Fruit fly (Drosophila melanogaster) whole organism, embryonic: ENCODE results near the gene ClpX.

ENCODE experiments used
- CG10366 ChIP-seq: fragments of 200-800 bp; sonication (Bioruptor generic); IDR thresholded peaks from 2 replicates; pipeline ENCODE4 v1.3.6; 2022; ENCODE audit warnings: missing biosample characterization, missing genetic modification characterization
- CG1233 ChIP-seq: fragments of 200-800 bp; sonication (Bioruptor generic); optimal IDR thresholded peaks from 4 replicates; lab custom pipeline; 2018; ENCODE audit warnings: missing biosample characterization, mild to moderate bottlenecking, missing genetic modification characterization
- CG14860 ChIP-seq: fragments of 200-800 bp; sonication (Bioruptor generic); IDR thresholded peaks from 3 replicates; pipeline ENCODE4 v1.3.6; 2022; ENCODE audit warnings: missing biosample characterization, missing genetic modification characterization; ENCODE audit not compliant: partially characterized antibody
- CG1603 ChIP-seq: fragments of 200-800 bp; sonication (Bioruptor generic); optimal IDR thresholded peaks from 2 replicates; lab custom pipeline; 2019; ENCODE audit warnings: missing biosample characterization, mild to moderate bottlenecking, missing genetic modification characterization, moderate library complexity
- CG16779 ChIP-seq: fragments of 200-800 bp; sonication (Bioruptor generic); IDR thresholded peaks from 2 replicates; pipeline ENCODE4 v1.3.6; 2022; ENCODE audit warnings: missing biosample characterization, missing genetic modification characterization
- CG16815 ChIP-seq: fragments of 200-800 bp; sonication (Bioruptor generic); optimal IDR thresholded peaks from 3 replicates; lab custom pipeline; 2017; ENCODE audit warnings: missing biosample characterization, mild to moderate bottlenecking, missing genetic modification characterization
- CG16863 ChIP-seq: fragments of 200-800 bp; sonication (Bioruptor generic); optimal IDR thresholded peaks from 3 replicates; lab custom pipeline; 2016; ENCODE audit warnings: missing biosample characterization, missing genetic modification characterization
- CG3838 ChIP-seq: fragments of 200-800 bp; sonication (Bioruptor generic); optimal IDR thresholded peaks from 3 replicates; lab custom pipeline; 2016; ENCODE audit warnings: missing biosample characterization, missing genetic modification characterization
- CG42726 ChIP-seq: fragments of 200-800 bp; sonication (Bioruptor generic); IDR thresholded peaks from 2 replicates; pipeline ENCODE4 v1.3.6; 2022; ENCODE audit warnings: missing biosample characterization, missing genetic modification characterization; ENCODE audit not compliant: partially characterized antibody
- CG6654 ChIP-seq: fragments of 200-800 bp; sonication (Bioruptor generic); optimal IDR thresholded peaks from 2 replicates; lab custom pipeline; 2017; ENCODE audit warnings: missing biosample characterization, mild to moderate bottlenecking, missing genetic modification characterization
- CG6683 ChIP-seq: fragments of 200-800 bp; sonication (Bioruptor generic); optimal IDR thresholded peaks from 2 replicates; lab custom pipeline; 2017; ENCODE audit warnings: missing biosample characterization, mild to moderate bottlenecking, missing genetic modification characterization, missing genetic modification reagents
- CG6689 ChIP-seq: fragments of 200-800 bp; sonication (Bioruptor generic); IDR thresholded peaks from 2 replicates; pipeline ENCODE4 v1.3.6; 2022; ENCODE audit warnings: missing biosample characterization, missing genetic modification characterization
- CG8290 ChIP-seq, 3 experiments: fragments of 200-800 bp; sonication (Bioruptor generic); optimal IDR thresholded peaks; 2 replicates each; lab custom pipeline; 2016 to 2019; ENCODE audit warnings: missing biosample characterization in 3 of 3, missing genetic modification characterization in 3 of 3, mild to moderate bottlenecking in 2 of 3, moderate library complexity in 1 of 3
- CG8359 ChIP-seq: fragments of 200-800 bp; sonication (Bioruptor generic); optimal IDR thresholded peaks from 2 replicates; lab custom pipeline; 2017; ENCODE audit warnings: missing biosample characterization, mild to moderate bottlenecking, missing genetic modification characterization, borderline replicate concordance
- CG8388 ChIP-seq: fragments of 200-800 bp; sonication (Bioruptor generic); optimal IDR thresholded peaks from 2 replicates; lab custom pipeline; 2019; ENCODE audit warnings: missing biosample characterization, mild to moderate bottlenecking, missing genetic modification characterization, moderate library complexity
- CG8924 ChIP-seq: fragments of 200-800 bp; optimal IDR thresholded peaks from 3 replicates; lab custom pipeline; 2019; ENCODE audit warnings: missing biosample characterization, mild to moderate bottlenecking, missing genetic modification characterization, moderate library complexity
- Deaf1 ChIP-seq: fragments of 200-800 bp; optimal IDR thresholded peaks from 3 replicates; lab custom pipeline; 2019; ENCODE audit warnings: missing biosample characterization, mild to moderate bottlenecking, missing genetic modification characterization, moderate library complexity
- E2f2 ChIP-seq: fragments of 200-800 bp; sonication (Bioruptor generic); IDR thresholded peaks from 2 replicates; pipeline ENCODE4 v1.3.6; 2022; ENCODE audit warnings: missing biosample characterization, missing genetic modification characterization
- Fer2 ChIP-seq: fragments of 200-800 bp; sonication (Bioruptor generic); optimal IDR thresholded peaks from 2 replicates; lab custom pipeline; 2018; ENCODE audit warnings: missing biosample characterization, mild to moderate bottlenecking, missing genetic modification characterization, moderate library complexity
- Fer3 ChIP-seq: fragments of 200-800 bp; sonication (Bioruptor generic); optimal IDR thresholded peaks from 2 replicates; lab custom pipeline; 2018; ENCODE audit warnings: missing biosample characterization, mild to moderate bottlenecking, missing genetic modification characterization, moderate library complexity
- HLH54F ChIP-seq: fragments of 200-800 bp; sonication (Bioruptor generic); optimal IDR thresholded peaks from 3 replicates; lab custom pipeline; 2016; ENCODE audit warnings: missing biosample characterization, missing genetic modification characterization
- Hey ChIP-seq: fragments of 200-800 bp; sonication (Bioruptor generic); optimal IDR thresholded peaks from 3 replicates; lab custom pipeline; 2018; ENCODE audit warnings: missing biosample characterization, mild to moderate bottlenecking, missing genetic modification characterization
- Hsf ChIP-seq: fragments of 200-800 bp; sonication (Bioruptor generic); optimal IDR thresholded peaks from 3 replicates; lab custom pipeline; 2016; ENCODE audit warnings: missing biosample characterization, missing genetic modification characterization
- Kr ChIP-seq: fragments of 200-800 bp; sonication (Bioruptor generic); optimal IDR thresholded peaks from 2 replicates; lab custom pipeline; 2017; ENCODE audit warnings: missing biosample characterization, mild to moderate bottlenecking, missing genetic modification characterization
- NC2β ChIP-seq: fragments of 200-800 bp; sonication (Bioruptor generic); optimal IDR thresholded peaks from 2 replicates; lab custom pipeline; 2016; ENCODE audit warnings: missing biosample characterization, missing genetic modification characterization
- Nf-YA ChIP-seq: fragments of 200-800 bp; sonication (Bioruptor generic); IDR thresholded peaks from 2 replicates; pipeline ENCODE4 v1.3.6; 2022; ENCODE audit warnings: missing biosample characterization, missing genetic modification characterization
- Optix ChIP-seq: fragments of 200-800 bp; sonication (Bioruptor generic); IDR thresholded peaks from 3 replicates; pipeline ENCODE4 v1.3.6; 2022; ENCODE audit warnings: missing biosample characterization, missing genetic modification characterization
- Rfx ChIP-seq: fragments of 200-800 bp; sonication (Bioruptor generic); IDR thresholded peaks from 2 replicates; pipeline ENCODE4 v1.3.6; 2022; ENCODE audit warnings: missing biosample characterization, missing genetic modification characterization
- Stat92E ChIP-seq, 3 experiments: fragments of >200 bp in 2 of 3; fragments of 200-800 bp in 1 of 3; sonication (Bioruptor generic) in 1 of 3; optimal IDR thresholded peaks; 2 replicates each; lab custom pipeline; 2017 to 2019; ENCODE audit warnings: missing biosample characterization in 3 of 3, missing genetic modification characterization in 3 of 3, mild to moderate bottlenecking in 1 of 3, moderate library complexity in 1 of 3
- amos ChIP-seq: fragments of 200-800 bp; sonication (Bioruptor generic); IDR thresholded peaks from 2 replicates; pipeline ENCODE4 v1.3.6; 2022; ENCODE audit warnings: missing biosample characterization, missing genetic modification characterization; ENCODE audit not compliant: partially characterized antibody
- bbx ChIP-seq: fragments of 200-800 bp; sonication (Bioruptor generic); IDR thresholded peaks from 2 replicates; pipeline ENCODE4 v1.3.6; 2022; ENCODE audit warnings: missing biosample characterization, missing genetic modification characterization; ENCODE audit not compliant: partially characterized antibody
- btn ChIP-seq: fragments of 200-800 bp; sonication (Bioruptor generic); optimal IDR thresholded peaks from 2 replicates; lab custom pipeline; 2016; ENCODE audit warnings: missing biosample characterization, missing genetic modification characterization
- cg ChIP-seq: fragments of 200-800 bp; sonication (Bioruptor generic); optimal IDR thresholded peaks from 3 replicates; lab custom pipeline; 2019; ENCODE audit warnings: missing biosample characterization, mild to moderate bottlenecking, missing genetic modification characterization, moderate library complexity
- disco-r ChIP-seq: fragments of 200-800 bp; sonication (Bioruptor generic); optimal IDR thresholded peaks from 2 replicates; lab custom pipeline; 2016; ENCODE audit warnings: missing biosample characterization, missing genetic modification characterization
- eve ChIP-seq, 2 experiments: fragments of >200 bp; optimal IDR thresholded peaks; 2 replicates each; lab custom pipeline; 2017; ENCODE audit warnings: missing biosample characterization in 2 of 2, missing genetic modification characterization in 2 of 2
- fd102C ChIP-seq: fragments of 200-800 bp; sonication (Bioruptor generic); optimal IDR thresholded peaks from 2 replicates; lab custom pipeline; 2018; ENCODE audit warnings: missing biosample characterization, mild to moderate bottlenecking, missing genetic modification characterization, moderate library complexity
- fd3F ChIP-seq: fragments of 200-800 bp; sonication (Bioruptor generic); optimal IDR thresholded peaks from 2 replicates; lab custom pipeline; 2018; ENCODE audit warnings: missing biosample characterization, mild to moderate bottlenecking, missing genetic modification characterization, moderate library complexity
- hb ChIP-seq: fragments of 200-800 bp; sonication (Bioruptor generic); IDR thresholded peaks from 3 replicates; pipeline ENCODE4 v1.3.6; 2022; ENCODE audit warnings: missing biosample characterization, missing genetic modification characterization; ENCODE audit not compliant: partially characterized antibody
- lmd ChIP-seq: fragments of 200-800 bp; sonication (Bioruptor generic); IDR thresholded peaks from 2 replicates; pipeline ENCODE4 v1.3.6; 2022; ENCODE audit warnings: missing biosample characterization, missing genetic modification characterization
- nerfin-2 ChIP-seq: fragments of 200-800 bp; sonication (Bioruptor generic); IDR thresholded peaks from 2 replicates; pipeline ENCODE4 v1.3.6; 2022; ENCODE audit warnings: missing biosample characterization, missing genetic modification characterization; ENCODE audit not compliant: partially characterized antibody
- odd ChIP-seq: fragments of 200-800 bp; sonication (Bioruptor generic); optimal IDR thresholded peaks from 2 replicates; lab custom pipeline; 2017; ENCODE audit warnings: missing biosample characterization, mild to moderate bottlenecking, missing genetic modification characterization
- ranshi ChIP-seq: fragments of 200-800 bp; sonication (Bioruptor generic); IDR thresholded peaks from 2 replicates; pipeline ENCODE4 v1.3.6; 2022; ENCODE audit warnings: missing biosample characterization, missing genetic modification characterization
- sim ChIP-seq: fragments of 200-800 bp; sonication (Bioruptor generic); IDR thresholded peaks from 2 replicates; pipeline ENCODE4 v1.3.6; 2022; ENCODE audit warnings: missing biosample characterization, missing genetic modification characterization
- tap ChIP-seq: fragments of 200-800 bp; optimal IDR thresholded peaks from 3 replicates; lab custom pipeline; 2019; ENCODE audit warnings: missing biosample characterization, mild to moderate bottlenecking, missing genetic modification characterization, moderate library complexity
- usp ChIP-seq: fragments of >200 bp; optimal IDR thresholded peaks from 2 replicates; lab custom pipeline; 2017; ENCODE audit warnings: missing biosample characterization, missing genetic modification characterization
- vfl ChIP-seq: fragments of 200-800 bp; sonication (Bioruptor generic); optimal IDR thresholded peaks from 2 replicates; lab custom pipeline; 2016; ENCODE audit warnings: missing biosample characterization, missing genetic modification characterization
- z ChIP-seq: fragments of 200-800 bp; sonication (Bioruptor generic); IDR thresholded peaks from 3 replicates; pipeline ENCODE4 v1.3.6; 2022; ENCODE audit warnings: missing biosample characterization, missing genetic modification characterization
- zen ChIP-seq: fragments of 200-800 bp; sonication (Bioruptor generic); optimal IDR thresholded peaks from 3 replicates; lab custom pipeline; 2018; ENCODE audit warnings: missing biosample characterization, mild to moderate bottlenecking, missing genetic modification characterization, moderate library complexity
- zfh1 ChIP-seq: fragments of 200-800 bp; sonication (Bioruptor generic); IDR thresholded peaks from 3 replicates; pipeline ENCODE4 v1.3.6; 2022; ENCODE audit warnings: missing biosample characterization, missing genetic modification characterization

Gene ClpX

DNA sequence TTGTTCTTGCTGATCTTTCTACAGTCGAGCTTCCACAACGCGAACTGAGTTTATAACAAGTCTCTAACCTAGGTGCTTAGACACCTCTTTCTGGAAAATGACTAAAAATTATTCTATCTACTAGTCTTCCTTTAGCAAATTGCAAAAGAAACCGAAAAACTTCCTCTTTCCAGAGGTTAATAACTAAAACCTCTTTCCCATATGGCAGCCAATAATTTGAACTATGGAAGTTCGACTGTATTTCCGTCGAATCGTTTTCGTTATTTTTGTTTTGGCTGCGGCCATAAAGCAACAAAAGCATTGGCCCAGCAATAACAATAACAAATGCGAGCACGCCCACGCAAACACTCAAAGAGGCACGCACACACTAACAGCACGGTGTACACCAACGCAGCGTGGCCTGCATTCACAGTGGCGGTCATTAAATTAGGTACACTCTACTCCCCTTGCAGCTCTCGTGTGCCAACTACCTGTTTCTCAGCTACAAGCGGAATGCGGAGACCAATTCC is 23.0 kb downstream of the ClpX start (continued):
- no peak for TF ChIP-seq amos (GFP tag; lab: Robert Waterston, UW)
- 0 out of 2 replicates have a peak, but pooled peaks have one; percentile 29 for TF ChIP-seq Nf-YA (GFP tag; lab: Robert Waterston, UW)
- peak; percentile 49 for TF ChIP-seq CG6689 (GFP tag; lab: Robert Waterston, UW)
- TF ChIP-seq fd3F (GFP tag; lab: Kevin White, UChicago) = peak; percentile 46
- no peak for TF ChIP-seq bbx (GFP tag; lab: Robert Waterston, UW)
- TF ChIP-seq CG1233 (GFP tag; lab: Kevin White, UChicago) = peak; percentile 48
- TF ChIP-seq Hsf (GFP tag; lab: Kevin White, UChicago) = peak; percentile 34
- TF ChIP-seq Deaf1 (tag; lab: Kevin White, UChicago) = peak; percentile 47
- peak; percentile 64 for TF ChIP-seq CG8924
- TF ChIP-seq zen (tag; lab: Kevin White, UChicago) = no peak
- TF ChIP-seq Fer3 = peak; percentile 53
- TF ChIP-seq CG8359 = no peak
- peak; percentile 13 for TF ChIP-seq CG6654 (GFP tag; lab: Kevin White, UChicago)
- no peak for TF ChIP-seq usp (GFP tag; lab: Kevin White, UChicago)
- TF ChIP-seq ranshi (GFP tag; lab: Robert Waterston, UW) = no peak
- TF ChIP-seq HLH54F (GFP tag; lab: Kevin White, UChicago) = peak; percentile 18
- TF ChIP-seq vfl = no peak
- no peak for TF ChIP-seq CG16779 (GFP tag; lab: Robert Waterston, UW)
- TF ChIP-seq CG8290 (GFP tag; optimal IDR thresholded peaks at IDR 0.05; lab: Kevin White, UChicago) = no peak
- no peak for TF ChIP-seq CG8290 (tag; optimal IDR thresholded peaks at IDR 0.05; lab: Kevin White, UChicago)
- no peak for TF ChIP-seq CG14860 (GFP tag; lab: Robert Waterston, UW)
- peak; percentile 8; the same call in 1 of the 2 replicates for TF ChIP-seq CG10366 (GFP tag; lab: Robert Waterston, UW)
- peak; percentile 54 for TF ChIP-seq odd (GFP tag; lab: Kevin White, UChicago)
- peak; percentile 12 for TF ChIP-seq CG6683 (GFP tag; lab: Kevin White, UChicago)
- no peak for TF ChIP-seq CG42726 (GFP tag; lab: Robert Waterston, UW)
- TF ChIP-seq CG1603 = no peak
- no peak for TF ChIP-seq z (GFP tag; lab: Robert Waterston, UW)
- no peak for TF ChIP-seq eve (GFP tag; optimal IDR thresholded peaks at IDR 0.05; lab: Kevin White, UChicago)
- TF ChIP-seq CG16815 (GFP tag; lab: Kevin White, UChicago) = peak; percentile 10
- 0 out of 3 replicates have a peak, but pooled peaks have one; percentile 26 for TF ChIP-seq Optix (GFP tag; lab: Robert Waterston, UW)
- TF ChIP-seq CG16863 (GFP tag; lab: Kevin White, UChicago) = peak; percentile 18
- no peak for TF ChIP-seq sim (GFP tag; lab: Robert Waterston, UW)
- no peak for TF ChIP-seq CG3838
- TF ChIP-seq hb (GFP tag; lab: Robert Waterston, UW) = no peak
- TF ChIP-seq Stat92E (GFP tag; optimal IDR thresholded peaks at IDR 0.05; lab: Kevin White, UChicago) = peak in 1 of 3 experiments; percentile 57
- peak; percentile 9 for TF ChIP-seq Hey (tag; lab: Kevin White, UChicago)
- TF ChIP-seq zfh1 (GFP tag; lab: Robert Waterston, UW) = no peak; the same call in 2 of the 3 replicates
- peak; percentile 58 for TF ChIP-seq Rfx
- no peak for TF ChIP-seq fd102C (GFP tag; lab: Kevin White, UChicago)
- TF ChIP-seq CG8388 = peak; percentile 40
- TF ChIP-seq Fer2 (tag; lab: Kevin White, UChicago) = peak; percentile 1
- TF ChIP-seq tap = peak; percentile 56
- peak; percentile 12 for TF ChIP-seq disco-r
- 0 out of 2 replicates have a peak, but pooled peaks have one; percentile 21 for TF ChIP-seq E2f2 (GFP tag; lab: Robert Waterston, UW)
- TF ChIP-seq Kr = no peak
- peak; percentile 85 for TF ChIP-seq cg (GFP tag; lab: Kevin White, UChicago)
- 0 out of 2 replicates have a peak, but pooled peaks have one; percentile 15 for TF ChIP-seq lmd
- no peak for TF ChIP-seq nerfin-2 (GFP tag; lab: Robert Waterston, UW)
- TF ChIP-seq NC2β (GFP tag; lab: Kevin White, UChicago) = no peak
- TF ChIP-seq btn (GFP tag; lab: Kevin White, UChicago) = peak; percentile 37
